Worm (Caenorhabditis elegans) whole organism, L4 larva: ENCODE data around the gene Y77E11A.23.

Experiments used
- D1046.2 ChIP-seq: fragments of 200-800 bp; sonication (Bioruptor generic); IDR thresholded peaks from 2 replicates; pipeline ENCODE4 v1.3.6; 2022; ENCODE audit warnings: missing genetic modification characterization, missing compliant biosample characterization
- F10B5.3 ChIP-seq: sonication (generic microtip); optimal IDR thresholded peaks from 2 replicates; lab custom pipeline; 2016; ENCODE audit warnings: mild to moderate bottlenecking, missing genetic modification characterization, missing compliant biosample characterization
- F26F4.8 ChIP-seq: fragments of 200-800 bp; sonication (Bioruptor generic); conservative IDR thresholded peaks from 2 replicates; pipeline ENCODE4 v1.3.6; 2022; ENCODE audit warnings: missing genetic modification characterization, missing compliant biosample characterization
- R02D3.7 ChIP-seq: fragments of 150-350 bp; sonication (generic microtip); optimal IDR thresholded peaks from 3 replicates; lab custom pipeline; 2014; ENCODE audit warnings: missing biosample characterization, missing genetic modification characterization
- T20F7.1 ChIP-seq: fragments of 200-800 bp; sonication (Bioruptor generic); optimal IDR thresholded peaks from 2 replicates; lab custom pipeline; 2018; ENCODE audit warnings: mild to moderate bottlenecking, missing genetic modification characterization, missing compliant biosample characterization
- T26A8.4 ChIP-seq: fragments of 200-800 bp; sonication (Bioruptor generic); IDR thresholded peaks from 2 replicates; pipeline ENCODE4 v1.3.6; 2022; ENCODE audit warnings: missing genetic modification characterization, missing compliant biosample characterization
- Y75B8A.6 ChIP-seq: fragments of 200-800 bp; sonication (Bioruptor generic); IDR thresholded peaks from 2 replicates; pipeline ENCODE4 v1.3.6; 2022; ENCODE audit warnings: missing genetic modification reagents, missing genetic modification characterization, missing compliant biosample characterization
- aha-1 ChIP-seq: fragments of 150-350 bp; peaks from one replicate; lab custom pipeline; 2014; ENCODE audit warnings: missing biosample characterization, missing genetic modification characterization
- aly-2 ChIP-seq: sonication (generic microtip); optimal IDR thresholded peaks from 2 replicates; lab custom pipeline; 2018; ENCODE audit warnings: missing biosample characterization, missing genetic modification characterization
- ceh-20 ChIP-seq: fragments of 200-800 bp; sonication (Bioruptor generic); IDR thresholded peaks from 2 replicates; pipeline ENCODE4 v1.3.6; 2022; ENCODE audit warnings: missing genetic modification reagents, missing genetic modification characterization, missing compliant biosample characterization
- ceh-28 ChIP-seq: fragments of 150-350 bp; optimal IDR thresholded peaks from 2 replicates; lab custom pipeline; 2014; ENCODE audit warnings: missing biosample characterization, missing genetic modification reagents, missing genetic modification characterization
- ceh-32 ChIP-seq: sonication (generic microtip); optimal IDR thresholded peaks from 2 replicates; lab custom pipeline; 2016; ENCODE audit warnings: mild to moderate bottlenecking, missing genetic modification characterization, missing compliant biosample characterization; ENCODE audit not compliant: poor library complexity
- ces-1 ChIP-seq: fragments of 150-350 bp; sonication (generic microtip); optimal IDR thresholded peaks from 4 replicates; lab custom pipeline; 2014; ENCODE audit warnings: missing biosample characterization, missing genetic modification reagents, missing genetic modification characterization
- cey-2 ChIP-seq: sonication (generic microtip); optimal IDR thresholded peaks from 3 replicates; lab custom pipeline; 2017; ENCODE audit warnings: missing genetic modification characterization, mild to moderate bottlenecking, missing compliant biosample characterization, antibody characterized with exemption, borderline replicate concordance; ENCODE audit not compliant: insufficient read depth
- ctbp-1 ChIP-seq: fragments of 200-800 bp; sonication (Bioruptor generic); IDR thresholded peaks from 2 replicates; pipeline ENCODE4 v1.3.6; 2022; ENCODE audit warnings: missing genetic modification reagents, missing genetic modification characterization, missing compliant biosample characterization
- daf-12 ChIP-seq: fragments of 150-350 bp; optimal IDR thresholded peaks from 2 replicates; lab custom pipeline; 2014; ENCODE audit warnings: missing biosample characterization, missing genetic modification reagents, missing genetic modification characterization
- daf-8 ChIP-seq: fragments of 200-800 bp; sonication (Bioruptor generic); IDR thresholded peaks from 2 replicates; pipeline ENCODE4 v1.3.6; 2022; ENCODE audit warnings: missing genetic modification characterization, missing compliant biosample characterization
- dmd-8 ChIP-seq: fragments of 200-800 bp; sonication (Bioruptor generic); IDR thresholded peaks from 2 replicates; pipeline ENCODE4 v1.3.6; 2022; ENCODE audit warnings: missing genetic modification characterization, missing compliant biosample characterization
- dpl-1 ChIP-seq: fragments of 150-350 bp; optimal IDR thresholded peaks from 2 replicates; lab custom pipeline; 2014; ENCODE audit warnings: missing biosample characterization, missing genetic modification reagents, missing genetic modification characterization
- dve-1 ChIP-seq: sonication (generic microtip); optimal IDR thresholded peaks from 2 replicates; lab custom pipeline; 2017; ENCODE audit warnings: antibody characterized with exemption, mild to moderate bottlenecking, missing genetic modification characterization, missing compliant biosample characterization; ENCODE audit not compliant: insufficient read depth
- egl-27 ChIP-seq: sonication (generic microtip); optimal IDR thresholded peaks from 3 replicates; lab custom pipeline; 2017; ENCODE audit warnings: missing biosample characterization, missing genetic modification reagents, missing genetic modification characterization
- egl-43 ChIP-seq: fragments of 200-800 bp; sonication (Bioruptor generic); IDR thresholded peaks from 2 replicates; pipeline ENCODE4 v1.3.6; 2022; ENCODE audit warnings: missing genetic modification reagents, missing genetic modification characterization, missing compliant biosample characterization
- fkh-10 ChIP-seq: fragments of 150-350 bp; optimal IDR thresholded peaks from 2 replicates; lab custom pipeline; 2014; ENCODE audit warnings: missing biosample characterization, missing genetic modification reagents, missing genetic modification characterization
- hlh-11 ChIP-seq: fragments of 200-800 bp; sonication (Bioruptor generic); optimal IDR thresholded peaks from 2 replicates; lab custom pipeline; 2018; ENCODE audit warnings: mild to moderate bottlenecking, missing genetic modification characterization, missing compliant biosample characterization
- hlh-30 ChIP-seq: sonication (generic microtip); optimal IDR thresholded peaks from 2 replicates; lab custom pipeline; 2017; ENCODE audit warnings: antibody characterized with exemption, mild to moderate bottlenecking, missing genetic modification characterization, missing compliant biosample characterization; ENCODE audit not compliant: insufficient read depth
- lim-7 ChIP-seq: fragments of 200-800 bp; sonication (Bioruptor generic); IDR thresholded peaks from 2 replicates; pipeline ENCODE4 v1.3.6; 2022; ENCODE audit warnings: missing genetic modification characterization, missing compliant biosample characterization
- lin-1 ChIP-seq: fragments of 200-800 bp; sonication (Bioruptor generic); IDR thresholded peaks from 2 replicates; pipeline ENCODE4 v1.3.6; 2022; ENCODE audit warnings: missing genetic modification reagents, missing genetic modification characterization, missing compliant biosample characterization
- lin-13 ChIP-seq: fragments of 150-350 bp; optimal IDR thresholded peaks from 2 replicates; lab custom pipeline; 2014; ENCODE audit warnings: missing biosample characterization, missing genetic modification reagents, missing genetic modification characterization
- lin-38 ChIP-seq: fragments of 200-800 bp; sonication (Bioruptor generic); IDR thresholded peaks from 2 replicates; pipeline ENCODE4 v1.3.6; 2022; ENCODE audit warnings: missing genetic modification reagents, missing genetic modification characterization, missing compliant biosample characterization
- lin-39 ChIP-seq: fragments of 150-350 bp; optimal IDR thresholded peaks from 2 replicates; lab custom pipeline; 2014; ENCODE audit warnings: missing biosample characterization, missing genetic modification reagents, missing genetic modification characterization
- mdt-29 ChIP-seq: fragments of 200-800 bp; sonication (Bioruptor generic); IDR thresholded peaks from 2 replicates; pipeline ENCODE4 v1.3.6; 2022; ENCODE audit warnings: missing genetic modification reagents, missing genetic modification characterization, missing compliant biosample characterization
- mxl-2 ChIP-seq: fragments of 200-800 bp; sonication (Bioruptor generic); conservative IDR thresholded peaks from 2 replicates; pipeline ENCODE4 v1.3.6; 2022; ENCODE audit warnings: missing genetic modification reagents, missing genetic modification characterization, missing compliant biosample characterization
- mxl-3 ChIP-seq: fragments of 200-800 bp; sonication (Bioruptor generic); optimal IDR thresholded peaks from 2 replicates; lab custom pipeline; 2018; ENCODE audit warnings: mild to moderate bottlenecking, missing genetic modification characterization, missing compliant biosample characterization
- nhr-102 ChIP-seq: sonication (generic microtip); optimal IDR thresholded peaks from 2 replicates; lab custom pipeline; 2016; ENCODE audit warnings: mild to moderate bottlenecking, missing genetic modification characterization, moderate library complexity, missing compliant biosample characterization
- nhr-11 ChIP-seq: fragments of 150-350 bp; optimal IDR thresholded peaks from 2 replicates; lab custom pipeline; 2014; ENCODE audit warnings: missing biosample characterization, missing genetic modification characterization
- nhr-111 ChIP-seq: fragments of 200-800 bp; sonication (Bioruptor generic); optimal IDR thresholded peaks from 2 replicates; lab custom pipeline; 2018; ENCODE audit warnings: mild to moderate bottlenecking, missing genetic modification characterization, missing compliant biosample characterization
- nhr-237 ChIP-seq: sonication (generic microtip); optimal IDR thresholded peaks from 2 replicates; lab custom pipeline; 2017; ENCODE audit warnings: missing biosample characterization, missing genetic modification characterization
- nhr-76 ChIP-seq: fragments of 150-350 bp; optimal IDR thresholded peaks from 2 replicates; lab custom pipeline; 2014; ENCODE audit warnings: missing biosample characterization, missing genetic modification characterization
- nhr-77 ChIP-seq: fragments of 150-350 bp; optimal IDR thresholded peaks from 2 replicates; lab custom pipeline; 2014; ENCODE audit warnings: missing biosample characterization, missing genetic modification characterization
- php-3 ChIP-seq: fragments of 200-800 bp; sonication (Bioruptor generic); IDR thresholded peaks from 2 replicates; pipeline ENCODE4 v1.3.6; 2022; ENCODE audit warnings: missing genetic modification reagents, missing genetic modification characterization, missing compliant biosample characterization
- pqm-1 ChIP-seq: sonication (generic microtip); optimal IDR thresholded peaks from 2 replicates; lab custom pipeline; 2017; ENCODE audit warnings: missing biosample characterization, missing genetic modification characterization
- rbr-2 ChIP-seq: sonication (generic microtip); optimal IDR thresholded peaks from 2 replicates; lab custom pipeline; 2016; ENCODE audit warnings: missing genotype, missing genetic modification characterization, missing compliant biosample characterization
- set-16 ChIP-seq: fragments of 200-800 bp; sonication (Bioruptor generic); IDR thresholded peaks from 2 replicates; pipeline ENCODE4 v1.3.6; 2022; ENCODE audit warnings: missing genetic modification reagents, missing genetic modification characterization, missing compliant biosample characterization
- snpc-1.2 ChIP-seq: fragments of 200-800 bp; sonication (Bioruptor generic); IDR thresholded peaks from 2 replicates; pipeline ENCODE4 v1.3.6; 2022; ENCODE audit warnings: missing genetic modification reagents, missing genetic modification characterization, missing compliant biosample characterization
- snpc-4 ChIP-seq: fragments of 150-350 bp; optimal IDR thresholded peaks from 2 replicates; lab custom pipeline; 2014; ENCODE audit warnings: missing biosample characterization, missing genetic modification characterization
- tra-1 ChIP-seq: fragments of 200-800 bp; sonication (Bioruptor generic); IDR thresholded peaks from 2 replicates; pipeline ENCODE4 v1.3.6; 2022; ENCODE audit warnings: missing genetic modification reagents, missing genetic modification characterization, missing compliant biosample characterization
- unc-130 ChIP-seq: sonication (generic microtip); optimal IDR thresholded peaks from 2 replicates; lab custom pipeline; 2016; ENCODE audit warnings: missing genetic modification reagents, missing genetic modification characterization, missing compliant biosample characterization
- unc-62 ChIP-seq, 3 experiments: fragments of 150-350 bp in 1 of 3; sonication (generic microtip); optimal IDR thresholded peaks in 2 of 3; peaks in 1 of 3; 1 replicate in 1 of 3; 2 replicates in 2 of 3; lab custom pipeline; 2014 to 2017; ENCODE audit warnings: missing biosample characterization in 3 of 3, missing genetic modification characterization in 3 of 3, missing genetic modification reagents in 3 of 3, missing genotype in 1 of 3
- vab-7 ChIP-seq: fragments of 200-800 bp; sonication (Bioruptor generic); IDR thresholded peaks from 2 replicates; pipeline ENCODE4 v1.3.6; 2022; ENCODE audit warnings: missing genetic modification reagents, missing genetic modification characterization, missing compliant biosample characterization
- zip-2 ChIP-seq: fragments of 150-350 bp; optimal IDR thresholded peaks from 2 replicates; lab custom pipeline; 2014; ENCODE audit warnings: missing biosample characterization, missing genetic modification characterization
- ztf-7 ChIP-seq: fragments of 150-350 bp; optimal IDR thresholded peaks from 2 replicates; lab custom pipeline; 2014; ENCODE audit warnings: missing biosample characterization, missing genetic modification characterization

The Y77E11A.23 gene

DNA sequence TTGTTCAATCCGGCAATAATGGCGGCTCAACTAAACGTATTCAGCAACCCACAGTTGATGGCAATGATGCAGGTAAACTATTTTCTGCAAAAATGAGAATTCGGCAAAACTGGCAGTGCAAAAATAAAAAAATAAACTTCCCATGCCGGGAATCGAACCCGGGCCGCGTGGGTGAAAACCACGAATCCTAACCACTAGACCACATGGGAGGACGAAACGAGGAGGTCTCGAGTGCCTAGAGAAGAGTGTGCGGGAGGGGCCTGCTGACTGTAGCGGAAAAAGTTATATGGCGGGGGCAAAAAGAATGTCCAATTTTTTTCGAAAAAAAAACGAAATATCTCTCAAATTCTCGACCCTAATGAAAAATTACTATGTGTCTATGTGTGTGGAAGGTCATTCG, 42.1 kb downstream of the Y77E11A.23 start (continued):
- TF ChIP-seq nhr-77: peak; percentile 5
- no peak for TF ChIP-seq snpc-1.2 (GFP tag; lab: Robert Waterston, UW)
- no peak for TF ChIP-seq T20F7.1 (GFP tag; lab: Kevin White, UChicago)
- TF ChIP-seq lin-13: peak; percentile 33
- TF ChIP-seq dve-1 (tag; lab: Kevin White, UChicago): peak; percentile 38
- peak; percentile 83 for TF ChIP-seq vab-7
- no peak for TF ChIP-seq pqm-1 (tag; lab: Kevin White, UChicago)
- no peak for TF ChIP-seq cey-2 (tag; lab: Kevin White, UChicago)
- no peak for TF ChIP-seq nhr-111 (GFP tag; lab: Kevin White, UChicago)
- no peak for TF ChIP-seq aly-2 (tag; lab: Kevin White, UChicago)
- peak; percentile 19; the same call in 1 of the 2 replicates for TF ChIP-seq T26A8.4 (GFP tag; lab: Robert Waterston, UW)
- no peak for TF ChIP-seq egl-27
- peak; percentile 45 for TF ChIP-seq hlh-11
- TF ChIP-seq php-3: no peak; the same call in 1 of the 2 replicates
- TF ChIP-seq D1046.2: peak; percentile 74; the same call in 1 of the 2 replicates
- peak; percentile 81; the same call in 1 of the 2 replicates for TF ChIP-seq dmd-8 (GFP tag; lab: Robert Waterston, UW)
- no peak for TF ChIP-seq ztf-7
- peak; percentile 85 for TF ChIP-seq egl-43
- TF ChIP-seq mxl-2 (GFP tag; lab: Robert Waterston, UW): no peak
- peak; percentile 59 for TF ChIP-seq hlh-30 (tag; lab: Kevin White, UChicago)
- TF ChIP-seq nhr-11 (tag; lab: Kevin White, UChicago): no peak
- TF ChIP-seq mdt-29: peak; percentile 48
- TF ChIP-seq R02D3.7: no peak
- peak; percentile 47; the same call in 1 of the 2 replicates for TF ChIP-seq set-16 (GFP tag; lab: Robert Waterston, UW)
- 0 out of 2 replicates have a peak, but pooled peaks have one; percentile 23 for TF ChIP-seq lin-1
- TF ChIP-seq ces-1 (GFP tag; lab: Kevin White, UChicago): no peak
- TF ChIP-seq ceh-32 (tag; lab: Kevin White, UChicago): no peak
- TF ChIP-seq unc-130 (GFP tag; lab: Kevin White, UChicago): no peak
- TF ChIP-seq F26F4.8 (GFP tag; lab: Robert Waterston, UW): 0 out of 2 replicates have a peak, but pooled peaks have one; percentile 50
- TF ChIP-seq ceh-20 (GFP tag; lab: Robert Waterston, UW): no peak
- no peak for TF ChIP-seq daf-8 (GFP tag; lab: Robert Waterston, UW)
- TF ChIP-seq aha-1 (tag; lab: Kevin White, UChicago): peak; percentile 5
- peak; percentile 39 for TF ChIP-seq mxl-3 (GFP tag; lab: Kevin White, UChicago)
- peak; percentile 36 for TF ChIP-seq nhr-102 (tag; lab: Kevin White, UChicago)
- TF ChIP-seq lin-38: peak; percentile 65
- no peak for TF ChIP-seq zip-2 (tag; lab: Kevin White, UChicago)
- TF ChIP-seq fkh-10: no peak
- peak; percentile 48 for TF ChIP-seq rbr-2 (tag; lab: Kevin White, UChicago)
- TF ChIP-seq snpc-4 (tag; lab: Kevin White, UChicago): no peak
- TF ChIP-seq unc-62 (GFP tag; optimal IDR thresholded peaks at IDR 0.05 in 1 of 2; lab: Kevin White, UChicago): no peak
- no peak for TF ChIP-seq unc-62 (tag; optimal IDR thresholded peaks at IDR 0.05; lab: Kevin White, UChicago)
- TF ChIP-seq F10B5.3 (tag; lab: Kevin White, UChicago): no peak
- no peak for TF ChIP-seq Y75B8A.6 (GFP tag; lab: Robert Waterston, UW)
- no peak for TF ChIP-seq dpl-1 (GFP tag; lab: Kevin White, UChicago)
- no peak for TF ChIP-seq daf-12 (tag; lab: Kevin White, UChicago)
- no peak for TF ChIP-seq ceh-28 (tag; lab: Kevin White, UChicago)
- no peak for TF ChIP-seq nhr-237
- TF ChIP-seq tra-1 (GFP tag; lab: Robert Waterston, UW): peak; percentile 79
- no peak for TF ChIP-seq nhr-76 (tag; lab: Kevin White, UChicago)
- TF ChIP-seq ctbp-1 (GFP tag; lab: Robert Waterston, UW): peak; percentile 48; the same call in 1 of the 2 replicates
- peak; percentile 86 for TF ChIP-seq lim-7 (GFP tag; lab: Robert Waterston, UW)
- no peak for TF ChIP-seq lin-39 (tag; lab: Kevin White, UChicago)
